Fruit fly (Drosophila melanogaster) whole organism, pupa: ENCODE measurements around the gene ect.

ENCODE experiments used
- CG10348 ChIP-seq: fragments of 200-800 bp; sonication (Bioruptor generic); IDR thresholded peaks from 2 replicates; pipeline ENCODE4 v1.3.6; 2022; ENCODE audit warnings: missing biosample characterization, missing genetic modification characterization
- CG8159 ChIP-seq: fragments of 200-800 bp; sonication (Bioruptor generic); optimal IDR thresholded peaks from 3 replicates; lab custom pipeline; 2018; ENCODE audit warnings: missing biosample characterization, mild to moderate bottlenecking, missing genetic modification characterization, moderate library complexity
- CG8301 ChIP-seq: fragments of 200-800 bp; sonication (Bioruptor generic); optimal IDR thresholded peaks from 2 replicates; lab custom pipeline; 2018; ENCODE audit warnings: missing biosample characterization, mild to moderate bottlenecking, missing genetic modification characterization
- CG9948 ChIP-seq: fragments of 200-800 bp; sonication (Bioruptor generic); optimal IDR thresholded peaks from 2 replicates; lab custom pipeline; 2018; ENCODE audit warnings: missing biosample characterization, mild to moderate bottlenecking, missing genetic modification characterization, moderate library complexity
- Ets98B ChIP-seq: fragments of 200-800 bp; sonication (Bioruptor generic); IDR thresholded peaks from 2 replicates; pipeline ENCODE4 v1.3.6; 2022; ENCODE audit warnings: missing biosample characterization, missing genetic modification characterization
- Pif1B ChIP-seq: fragments of 200-800 bp; sonication (Bioruptor generic); optimal IDR thresholded peaks from 3 replicates; lab custom pipeline; 2016; ENCODE audit warnings: missing biosample characterization, missing genetic modification characterization
- fd96Ca ChIP-seq: fragments of 200-800 bp; sonication (Bioruptor generic); IDR thresholded peaks from 3 replicates; pipeline ENCODE4 v1.3.6; 2022; ENCODE audit warnings: missing biosample characterization, missing genetic modification characterization
- gl ChIP-seq: fragments of 200-800 bp; sonication (Bioruptor generic); optimal IDR thresholded peaks from 2 replicates; lab custom pipeline; 2018; ENCODE audit warnings: missing biosample characterization, mild to moderate bottlenecking, missing genetic modification characterization

DNA sequence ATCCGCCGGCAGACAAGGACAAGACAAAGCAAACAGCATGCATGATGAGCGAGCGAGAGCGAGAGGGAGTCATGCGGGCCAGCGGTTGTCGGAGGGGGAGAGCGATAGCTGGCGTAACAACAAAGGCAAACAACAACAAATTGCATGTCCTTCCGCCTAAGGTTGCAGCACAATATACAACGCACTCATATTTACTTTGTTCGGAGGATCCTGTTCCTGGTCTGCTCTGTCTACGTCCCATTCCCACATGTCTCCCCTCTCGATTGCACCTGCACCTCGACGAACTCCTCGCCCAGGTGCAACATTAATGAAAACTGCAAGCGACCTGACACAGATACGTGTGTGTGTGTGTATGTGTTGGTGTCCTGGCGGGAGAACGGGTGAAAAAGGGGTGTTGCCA, 12.5 kb downstream of the ect start:
- TF ChIP-seq CG9948 (tag; lab: Kevin White, UChicago) (no peak), CG8159 (tag; lab: Kevin White, UChicago) (no peak), fd96Ca (GFP tag; lab: Robert Waterston, UW) (no peak), gl (tag; lab: Kevin White, UChicago) (no peak), Ets98B (GFP tag; lab: Robert Waterston, UW) (no peak), Pif1B (GFP tag; lab: Kevin White, UChicago) (no peak), CG10348 (no peak), CG8301 (no peak)
